Fruit fly (Drosophila melanogaster): ENCODE measurements around the gene CG31122.
A peak's percentile ranks its signal among the peaks of the same experiment; 100 is the strongest.

CG31122 gene

dm6 chr3R:18456196-18456781 is 43.6 kb upstream of the CG31122 start:
- TF ChIP-seq Blimp-1 (GFP tag; optimal IDR thresholded peaks at IDR 0.05) = no peak
- TF ChIP-seq CG8319 (GFP tag; optimal IDR thresholded peaks at IDR 0.05) = peak; percentile 80
- peak; percentile 94 for TF ChIP-seq Eip75B (GFP tag; optimal IDR thresholded peaks at IDR 0.05)
- TF ChIP-seq fkh (GFP tag; optimal IDR thresholded peaks at IDR 0.05) = no peak
- peak; percentile 70 for TF ChIP-seq topi (GFP tag; optimal IDR thresholded peaks at IDR 0.05)
- peak; percentile 87 for TF ChIP-seq eg (GFP tag; IDR thresholded peaks at IDR 0.05)
- TF ChIP-seq fd59A (GFP tag; optimal IDR thresholded peaks at IDR 0.05) = peak; percentile 88
- peak; percentile 75 for TF ChIP-seq esn (GFP tag; optimal IDR thresholded peaks at IDR 0.05)
- TF ChIP-seq CG6163 (GFP tag; IDR thresholded peaks at IDR 0.05) = peak; percentile 96
- peak; percentile 78 for TF ChIP-seq dsx (GFP tag; optimal IDR thresholded peaks at IDR 0.05; ENCODE audit: poor library complexity, severe bottlenecking)
- TF ChIP-seq Gug (GFP tag; IDR thresholded peaks at IDR 0.05) = peak; percentile 82
- TF ChIP-seq CG16779 (tag; optimal IDR thresholded peaks at IDR 0.05) = peak; percentile 72
- peak; percentile 91 for TF ChIP-seq pdm3 (GFP tag; optimal IDR thresholded peaks at IDR 0.05)
- TF ChIP-seq dac (GFP tag; optimal IDR thresholded peaks at IDR 0.05) = peak; percentile 67
- TF ChIP-seq CG1621 (tag; optimal IDR thresholded peaks at IDR 0.05) = peak; percentile 90
- peak; percentile 71 for TF ChIP-seq CG31627 (GFP tag; optimal IDR thresholded peaks at IDR 0.05)
- TF ChIP-seq svp (GFP tag) = peak; percentile 93
- peak; percentile 59 for TF ChIP-seq CG9139 (GFP tag; optimal IDR thresholded peaks at IDR 0.05)
- peak; percentile 69 for TF ChIP-seq lz (GFP tag; optimal IDR thresholded peaks at IDR 0.05)
- TF ChIP-seq CG7368 (GFP tag; optimal IDR thresholded peaks at IDR 0.05) = peak; percentile 72
- peak; percentile 73 for TF ChIP-seq Met (GFP tag; optimal IDR thresholded peaks at IDR 0.05)
- TF ChIP-seq CG6854 (GFP tag; optimal IDR thresholded peaks at IDR 0.05) = no peak
- TF ChIP-seq vri (GFP tag; optimal IDR thresholded peaks at IDR 0.05) = peak; percentile 62
- peak; percentile 88 for TF ChIP-seq CG6792 (GFP tag; optimal IDR thresholded peaks at IDR 0.05)
- peak; percentile 88 for TF ChIP-seq net (GFP tag; optimal IDR thresholded peaks at IDR 0.05)
- TF ChIP-seq CG10631 (GFP tag; optimal IDR thresholded peaks at IDR 0.05) = peak; percentile 85
- TF ChIP-seq CG10669 (GFP tag; optimal IDR thresholded peaks at IDR 0.05) = peak; percentile 91
- peak; percentile 81 for TF ChIP-seq CG11762 (GFP tag; optimal IDR thresholded peaks at IDR 0.05; ENCODE audit: insufficient read depth)
- peak; percentile 88 for TF ChIP-seq Sox14 (GFP tag; optimal IDR thresholded peaks at IDR 0.05)
- peak; percentile 63 for TF ChIP-seq Lpt (GFP tag; optimal IDR thresholded peaks at IDR 0.05)
- TF ChIP-seq CG11294 (GFP tag; IDR thresholded peaks at IDR 0.05) = peak; percentile 73
- TF ChIP-seq Ets96B (tag; optimal IDR thresholded peaks at IDR 0.05) = peak; percentile 89
- peak; percentile 87 for TF ChIP-seq CG8119 (GFP tag; IDR thresholded peaks at IDR 0.05)
- peak; percentile 71 for TF ChIP-seq Sox15 (GFP tag; optimal IDR thresholded peaks at IDR 0.05)
- peak; percentile 86 for TF ChIP-seq CG15336 (GFP tag; IDR thresholded peaks at IDR 0.05)
- TF ChIP-seq acj6 (GFP tag; optimal IDR thresholded peaks at IDR 0.05) = peak; percentile 90
- peak; percentile 63 to 86 for TF ChIP-seq ss (GFP tag; optimal IDR thresholded peaks at IDR 0.05)
- peak; percentile 63 for TF ChIP-seq Smox (GFP tag; optimal IDR thresholded peaks at IDR 0.05)
- peak; percentile 86 for TF ChIP-seq Hr4 (GFP tag; optimal IDR thresholded peaks at IDR 0.05)
- peak; percentile 86 for TF ChIP-seq OdsH (GFP tag; optimal IDR thresholded peaks at IDR 0.05)
- TF ChIP-seq Sox102F (GFP tag; optimal IDR thresholded peaks at IDR 0.05) = peak; percentile 74
- TF ChIP-seq CG6276 (GFP tag; optimal IDR thresholded peaks at IDR 0.05) = peak; percentile 67
- peak; percentile 80 to 83 for TF ChIP-seq salr (GFP tag; optimal IDR thresholded peaks at IDR 0.05)
- peak; percentile 87 for TF ChIP-seq CG34406 (GFP tag; optimal IDR thresholded peaks at IDR 0.05)
- TF ChIP-seq CG4318 (GFP tag; optimal IDR thresholded peaks at IDR 0.05) = peak; percentile 69
- TF ChIP-seq Eip78C (GFP tag) = peak; percentile 97
- TF ChIP-seq cyc (GFP tag; optimal IDR thresholded peaks at IDR 0.05) = peak; percentile 59
- TF ChIP-seq Eip93F (GFP tag; optimal IDR thresholded peaks at IDR 0.05) = no peak
- peak; percentile 87 for TF ChIP-seq CG32006 (GFP tag; optimal IDR thresholded peaks at IDR 0.05)
- peak; percentile 69 for TF ChIP-seq CG11902 (GFP tag; optimal IDR thresholded peaks at IDR 0.05)
- peak; percentile 89 for TF ChIP-seq CG3032 (tag; optimal IDR thresholded peaks at IDR 0.05)

Measured in whole organism, prepupa.